Worm (Caenorhabditis elegans): Measurements from ENCODE around the gene C44B7.5.

Gene C44B7.5

ce11 chrII:6913309-6913708 is 40.9 kb upstream of the C44B7.5 start, which contains the start of gene cyn-10 (continued):
- TF ChIP-seq dmd-6 (GFP tag; IDR thresholded peaks at IDR 0.05) (peak; percentile 83), F44E2.7 (GFP tag; IDR thresholded peaks at IDR 0.05) (no peak), lin-1 (GFP tag; IDR thresholded peaks at IDR 0.05) (no peak), zip-11 (GFP tag; IDR thresholded peaks at IDR 0.05) (no peak), madf-9 (GFP tag; conservative IDR thresholded peaks at IDR 0.05) (peak; percentile 83), dmd-8 (GFP tag; IDR thresholded peaks at IDR 0.05) (no peak), duxl-1 (tag; optimal IDR thresholded peaks at IDR 0.05; ENCODE audit: poor library complexity) (peak; percentile 66), attf-4 (tag; optimal IDR thresholded peaks at IDR 0.05) (no peak), ama-1 (optimal IDR thresholded peaks at IDR 0.05) (no peak), D1046.2 (GFP tag; IDR thresholded peaks at IDR 0.05) (no peak; the same call in 1 of the 2 replicates), vab-7 (GFP tag; IDR thresholded peaks at IDR 0.05) (no peak; the same call in 1 of the 2 replicates), saeg-2 (GFP tag; IDR thresholded peaks at IDR 0.05) (no peak), set-16 (GFP tag; IDR thresholded peaks at IDR 0.05) (no peak), nhr-237 (tag; optimal IDR thresholded peaks at IDR 0.05) (no peak), daf-19 (GFP tag; conservative IDR thresholded peaks at IDR 0.05) (no peak), snpc-4 (tag; optimal IDR thresholded peaks at IDR 0.05) (no peak), egl-27 (tag; optimal IDR thresholded peaks at IDR 0.05) (no peak), nhr-42 (GFP tag; IDR thresholded peaks at IDR 0.05) (0 out of 2 replicates have a peak, but pooled peaks have one; percentile 35), dpl-1 (GFP tag; optimal IDR thresholded peaks at IDR 0.05) (peak; percentile 98), cey-2 (tag; optimal IDR thresholded peaks at IDR 0.05; ENCODE audit: borderline replicate concordance, insufficient read depth) (no peak), nhr-11 (tag; optimal IDR thresholded peaks at IDR 0.05) (no peak), egl-43 (GFP tag; IDR thresholded peaks at IDR 0.05) (no peak), nhr-102 (tag; optimal IDR thresholded peaks at IDR 0.05) (peak; percentile 66), php-3 (GFP tag; IDR thresholded peaks at IDR 0.05) (no peak), gei-8 (GFP tag; optimal IDR thresholded peaks at IDR 0.05) (no peak), F37D6.2 (tag; optimal IDR thresholded peaks at IDR 0.05) (no peak), fkh-10 (GFP tag; optimal IDR thresholded peaks at IDR 0.05) (no peak), mep-1 (tag; optimal IDR thresholded peaks at IDR 0.05) (peak; percentile 51), pqm-1 (tag; optimal IDR thresholded peaks at IDR 0.05) (no peak), ztf-7 (tag; optimal IDR thresholded peaks at IDR 0.05) (peak; percentile 18), unc-130 (GFP tag; optimal IDR thresholded peaks at IDR 0.05) (peak; percentile 77), zag-1 (tag; optimal IDR thresholded peaks at IDR 0.05) (no peak), F26F4.8 (GFP tag; conservative IDR thresholded peaks at IDR 0.05) (no peak), ctbp-1 (GFP tag; IDR thresholded peaks at IDR 0.05) (peak; percentile 14; the same call in 1 of the 2 replicates), zip-2 (tag; optimal IDR thresholded peaks at IDR 0.05) (no peak), T20F7.1 (GFP tag; optimal IDR thresholded peaks at IDR 0.05) (peak; percentile 61), T26A8.4 (GFP tag; IDR thresholded peaks at IDR 0.05) (peak; percentile 77; the same call in 1 of the 2 replicates), mxl-3 (GFP tag; optimal IDR thresholded peaks at IDR 0.05) (no peak), hlh-11 (tag; optimal IDR thresholded peaks at IDR 0.05) (peak; percentile 39), nhr-25 (tag; optimal IDR thresholded peaks at IDR 0.05; ENCODE audit: borderline replicate concordance, insufficient read depth) (no peak), lin-15B (tag; optimal IDR thresholded peaks at IDR 0.05) (no peak), ceh-44 (GFP tag; IDR thresholded peaks at IDR 0.05) (no peak), lir-3 (tag; optimal IDR thresholded peaks at IDR 0.05) (no peak), skn-1 (tag; optimal IDR thresholded peaks at IDR 0.05) (no peak), spr-3 (GFP tag; optimal IDR thresholded peaks at IDR 0.05) (no peak), rbr-2 (tag; optimal IDR thresholded peaks at IDR 0.05) (peak; percentile 45), lin-39 (tag; optimal IDR thresholded peaks at IDR 0.05) (no peak), fos-1 (tag; optimal IDR thresholded peaks at IDR 0.05) (no peak), lin-29 (GFP tag; IDR thresholded peaks at IDR 0.05) (no peak), nhr-77 (tag; optimal IDR thresholded peaks at IDR 0.05) (no peak), dmd-9 (GFP tag; IDR thresholded peaks at IDR 0.05) (peak; percentile 95), nhr-41 (GFP tag; IDR thresholded peaks at IDR 0.05) (no peak), jun-1 (tag; optimal IDR thresholded peaks at IDR 0.05) (no peak)
